Fruit fly (Drosophila melanogaster) whole organism, embryonic: ENCODE measurements around the gene CG15332.
A peak's percentile ranks its signal among the peaks of the same experiment; 100 is the strongest.

Experiments used
- Adf1 ChIP-seq: fragments of 200-800 bp; sonication (Bioruptor generic); IDR thresholded peaks from 2 replicates; pipeline ENCODE4 v1.3.6; 2022; ENCODE audit warnings: missing biosample characterization, missing genetic modification characterization
- Awh ChIP-seq: fragments of 200-800 bp; sonication (Bioruptor generic); IDR thresholded peaks from 2 replicates; pipeline ENCODE4, ENCODE4 v1.3.6; 2022; ENCODE audit warnings: missing biosample characterization, missing genetic modification characterization
- Bgb ChIP-seq: fragments of 200-800 bp; sonication (Bioruptor generic); IDR thresholded peaks from 2 replicates; pipeline ENCODE4 v1.3.6; 2022; ENCODE audit warnings: missing biosample characterization, missing genetic modification characterization; ENCODE audit not compliant: partially characterized antibody
- CG10321 ChIP-seq: fragments of 200-800 bp; sonication (Bioruptor generic); IDR thresholded peaks from 2 replicates; pipeline ENCODE4 v1.3.6; 2022; ENCODE audit warnings: missing biosample characterization, missing genetic modification characterization
- CG10543 ChIP-seq: fragments of 200-800 bp; sonication (Bioruptor generic); optimal IDR thresholded peaks from 3 replicates; lab custom pipeline; 2017; ENCODE audit warnings: missing biosample characterization, mild to moderate bottlenecking, missing genetic modification characterization, moderate library complexity
- CG11456 ChIP-seq: fragments of 200-800 bp; sonication (Bioruptor generic); IDR thresholded peaks from 3 replicates; pipeline ENCODE4 v1.3.6; 2022; ENCODE audit warnings: missing biosample characterization, missing genetic modification characterization
- CG14441 ChIP-seq: fragments of 200-800 bp; sonication (Bioruptor generic); IDR thresholded peaks from 2 replicates; pipeline ENCODE4 v1.3.6; 2022; ENCODE audit warnings: missing biosample characterization, missing genetic modification characterization
- CG15073 ChIP-seq: fragments of 200-800 bp; sonication (Bioruptor generic); optimal IDR thresholded peaks from 2 replicates; lab custom pipeline; 2016; ENCODE audit warnings: missing biosample characterization, missing genetic modification characterization
- CG16813 ChIP-seq: fragments of 200-800 bp; sonication (Bioruptor generic); IDR thresholded peaks from 3 replicates; pipeline ENCODE4 v1.3.6; 2022; ENCODE audit warnings: missing biosample characterization, missing genetic modification characterization; ENCODE audit not compliant: partially characterized antibody
- CG1792 ChIP-seq: fragments of 200-800 bp; sonication (Bioruptor generic); optimal IDR thresholded peaks from 2 replicates; lab custom pipeline; 2016; ENCODE audit warnings: missing biosample characterization, missing genetic modification characterization
- CG30403 ChIP-seq: fragments of 200-800 bp; sonication (Bioruptor generic); optimal IDR thresholded peaks from 3 replicates; lab custom pipeline; 2016; ENCODE audit warnings: missing biosample characterization, missing genetic modification characterization
- CG31365 ChIP-seq: fragments of 200-800 bp; sonication (Bioruptor generic); optimal IDR thresholded peaks from 2 replicates; lab custom pipeline; 2018; ENCODE audit warnings: missing biosample characterization, mild to moderate bottlenecking, missing genetic modification characterization
- CG4328 ChIP-seq: fragments of 200-800 bp; sonication (Bioruptor generic); optimal IDR thresholded peaks from 3 replicates; lab custom pipeline; 2017; ENCODE audit warnings: missing biosample characterization, missing genetic modification reagents, missing genetic modification characterization
- CG43689 ChIP-seq: fragments of 200-800 bp; sonication (Bioruptor generic); IDR thresholded peaks from 2 replicates; pipeline ENCODE4 v1.3.6; 2022; ENCODE audit warnings: missing biosample characterization, missing genetic modification characterization
- CG7839 ChIP-seq: fragments of 200-800 bp; sonication (Bioruptor generic); optimal IDR thresholded peaks from 3 replicates; lab custom pipeline; 2018; ENCODE audit warnings: missing biosample characterization, mild to moderate bottlenecking, missing genetic modification characterization, moderate library complexity
- CG7987 ChIP-seq: fragments of 200-800 bp; sonication (Bioruptor generic); optimal IDR thresholded peaks from 2 replicates; lab custom pipeline; 2018; ENCODE audit warnings: missing biosample characterization, mild to moderate bottlenecking, missing genetic modification characterization, moderate library complexity
- CG8944 ChIP-seq: fragments of 200-800 bp; sonication (Bioruptor generic); optimal IDR thresholded peaks from 3 replicates; lab custom pipeline; 2016; ENCODE audit warnings: missing biosample characterization, missing genetic modification characterization
- CG9797 ChIP-seq: fragments of 200-800 bp; sonication (Bioruptor generic); optimal IDR thresholded peaks from 3 replicates; lab custom pipeline; 2018; ENCODE audit warnings: missing biosample characterization, mild to moderate bottlenecking, missing genetic modification characterization
- Dbx ChIP-seq: fragments of 200-800 bp; sonication (Bioruptor generic); IDR thresholded peaks from 3 replicates; pipeline ENCODE4 v1.3.6; 2022; ENCODE audit warnings: missing biosample characterization, missing genetic modification characterization
- Deaf1 ChIP-seq: fragments of 200-800 bp; optimal IDR thresholded peaks from 3 replicates; lab custom pipeline; 2019; ENCODE audit warnings: missing biosample characterization, mild to moderate bottlenecking, missing genetic modification characterization, moderate library complexity
- Dll ChIP-seq: fragments of 200-800 bp; sonication (Bioruptor generic); IDR thresholded peaks from 4 replicates; pipeline ENCODE4 v1.3.6; 2022; ENCODE audit warnings: missing biosample characterization, missing genetic modification characterization; ENCODE audit not compliant: partially characterized antibody
- Eip74EF ChIP-seq, 2 experiments: fragments of 200-800 bp in 1 of 2; fragments of >200 bp in 1 of 2; sonication (Bioruptor generic) in 1 of 2; optimal IDR thresholded peaks; 2 replicates each; lab custom pipeline; 2017 to 2019; ENCODE audit warnings: missing biosample characterization in 2 of 2, missing genetic modification characterization in 2 of 2, mild to moderate bottlenecking in 1 of 2, moderate library complexity in 1 of 2
- Ets97D ChIP-seq: fragments of 200-800 bp; sonication (Bioruptor generic); optimal IDR thresholded peaks from 3 replicates; lab custom pipeline; 2016; ENCODE audit warnings: missing biosample characterization, missing genetic modification characterization
- Fer2 ChIP-seq: fragments of 200-800 bp; sonication (Bioruptor generic); optimal IDR thresholded peaks from 2 replicates; lab custom pipeline; 2018; ENCODE audit warnings: missing biosample characterization, mild to moderate bottlenecking, missing genetic modification characterization, moderate library complexity
- Gug ChIP-seq: fragments of 200-800 bp; sonication (Bioruptor generic); IDR thresholded peaks from 4 replicates; pipeline ENCODE4 v1.3.6; 2022; ENCODE audit warnings: missing biosample characterization, missing genetic modification characterization
- Rfx ChIP-seq: fragments of 200-800 bp; sonication (Bioruptor generic); IDR thresholded peaks from 2 replicates; pipeline ENCODE4 v1.3.6; 2022; ENCODE audit warnings: missing biosample characterization, missing genetic modification characterization
- ac ChIP-seq: fragments of 200-800 bp; sonication (Bioruptor generic); optimal IDR thresholded peaks from 3 replicates; lab custom pipeline; 2017; ENCODE audit warnings: missing biosample characterization, mild to moderate bottlenecking, missing genetic modification characterization
- dan ChIP-seq: fragments of 200-800 bp; sonication (Bioruptor generic); IDR thresholded peaks from 2 replicates; pipeline ENCODE4 v1.3.6; 2022; ENCODE audit warnings: missing biosample characterization, missing genetic modification characterization
- dmrt11E ChIP-seq: fragments of 200-800 bp; sonication (Bioruptor generic); optimal IDR thresholded peaks from 3 replicates; lab custom pipeline; 2018; ENCODE audit warnings: missing biosample characterization, mild to moderate bottlenecking, missing genetic modification characterization, moderate library complexity
- dmrt99B ChIP-seq: fragments of 200-800 bp; sonication (Bioruptor generic); optimal IDR thresholded peaks from 2 replicates; lab custom pipeline; 2018; ENCODE audit warnings: missing biosample characterization, mild to moderate bottlenecking, missing genetic modification characterization, moderate library complexity
- dpn ChIP-seq, 2 experiments: fragments of 200-800 bp; sonication (Bioruptor generic); optimal IDR thresholded peaks; 3 replicates each; lab custom pipeline; 2016; ENCODE audit warnings: missing biosample characterization in 2 of 2, missing genetic modification characterization in 2 of 2
- dysf ChIP-seq: fragments of 200-800 bp; sonication (Bioruptor generic); IDR thresholded peaks from 3 replicates; pipeline ENCODE4 v1.3.6; 2022; ENCODE audit warnings: missing biosample characterization, missing genetic modification characterization
- fru ChIP-seq: fragments of >200 bp; optimal IDR thresholded peaks from 2 replicates; lab custom pipeline; 2017
- gcm ChIP-seq: fragments of 200-800 bp; sonication (Bioruptor generic); optimal IDR thresholded peaks from 2 replicates; lab custom pipeline; 2019; ENCODE audit warnings: missing biosample characterization, mild to moderate bottlenecking, missing genetic modification characterization, moderate library complexity
- gsb-n ChIP-seq: fragments of 200-800 bp; sonication (Bioruptor generic); optimal IDR thresholded peaks from 3 replicates; lab custom pipeline; 2018; ENCODE audit warnings: missing biosample characterization, mild to moderate bottlenecking, missing genetic modification characterization
- inv ChIP-seq: fragments of 200-800 bp; sonication (Bioruptor generic); IDR thresholded peaks from 2 replicates; pipeline ENCODE4 v1.3.6; 2022; ENCODE audit warnings: missing biosample characterization, missing genetic modification characterization; ENCODE audit not compliant: partially characterized antibody
- jing ChIP-seq: fragments of 200-800 bp; sonication (Bioruptor generic); optimal IDR thresholded peaks from 2 replicates; lab custom pipeline; 2018; ENCODE audit warnings: missing biosample characterization, mild to moderate bottlenecking, missing genetic modification characterization
- kay ChIP-seq: fragments of 200-800 bp; sonication (Bioruptor generic); optimal IDR thresholded peaks from 2 replicates; lab custom pipeline; 2016; ENCODE audit warnings: missing biosample characterization, missing genetic modification characterization
- lbe ChIP-seq: fragments of 200-800 bp; sonication (Bioruptor generic); optimal IDR thresholded peaks from 2 replicates; lab custom pipeline; 2016; ENCODE audit warnings: missing biosample characterization, mild to moderate bottlenecking, missing genetic modification characterization
- mld ChIP-seq: fragments of 200-800 bp; sonication (Bioruptor generic); IDR thresholded peaks from 3 replicates; pipeline ENCODE4 v1.3.6; 2022; ENCODE audit warnings: missing biosample characterization, missing genetic modification characterization; ENCODE audit not compliant: partially characterized antibody
- nau ChIP-seq: fragments of 200-800 bp; sonication (Bioruptor generic); optimal IDR thresholded peaks from 3 replicates; lab custom pipeline; 2017; ENCODE audit warnings: missing biosample characterization, mild to moderate bottlenecking, missing genetic modification characterization, missing genetic modification reagents
- nerfin-1 ChIP-seq: fragments of 200-800 bp; sonication (Bioruptor generic); optimal IDR thresholded peaks from 3 replicates; lab custom pipeline; 2019; ENCODE audit warnings: missing biosample characterization, mild to moderate bottlenecking, missing genetic modification characterization, moderate library complexity
- otp ChIP-seq: fragments of 200-800 bp; sonication (Bioruptor generic); IDR thresholded peaks from 3 replicates; pipeline ENCODE4, ENCODE4 v1.3.6; 2022; ENCODE audit warnings: missing biosample characterization, missing genetic modification characterization
- psq ChIP-seq: fragments of 200-800 bp; sonication (Bioruptor generic); optimal IDR thresholded peaks from 2 replicates; lab custom pipeline; 2017; ENCODE audit warnings: missing biosample characterization, missing genetic modification characterization
- shn ChIP-seq: fragments of 200-800 bp; sonication (Bioruptor generic); optimal IDR thresholded peaks from 3 replicates; lab custom pipeline; 2016; ENCODE audit warnings: missing biosample characterization, missing genetic modification characterization
- trh ChIP-seq: fragments of 200-800 bp; sonication (Bioruptor generic); optimal IDR thresholded peaks from 2 replicates; lab custom pipeline; 2016; ENCODE audit warnings: missing biosample characterization, missing genetic modification characterization
- twi ChIP-seq: fragments of 200-800 bp; optimal IDR thresholded peaks from 2 replicates; lab custom pipeline; 2019; ENCODE audit warnings: missing biosample characterization, mild to moderate bottlenecking, missing genetic modification characterization, moderate library complexity
- zfh2 ChIP-seq: fragments of 200-800 bp; sonication (Bioruptor generic); optimal IDR thresholded peaks from 2 replicates; lab custom pipeline; 2016; ENCODE audit warnings: missing biosample characterization, missing genetic modification characterization

CG15332 gene

DNA sequence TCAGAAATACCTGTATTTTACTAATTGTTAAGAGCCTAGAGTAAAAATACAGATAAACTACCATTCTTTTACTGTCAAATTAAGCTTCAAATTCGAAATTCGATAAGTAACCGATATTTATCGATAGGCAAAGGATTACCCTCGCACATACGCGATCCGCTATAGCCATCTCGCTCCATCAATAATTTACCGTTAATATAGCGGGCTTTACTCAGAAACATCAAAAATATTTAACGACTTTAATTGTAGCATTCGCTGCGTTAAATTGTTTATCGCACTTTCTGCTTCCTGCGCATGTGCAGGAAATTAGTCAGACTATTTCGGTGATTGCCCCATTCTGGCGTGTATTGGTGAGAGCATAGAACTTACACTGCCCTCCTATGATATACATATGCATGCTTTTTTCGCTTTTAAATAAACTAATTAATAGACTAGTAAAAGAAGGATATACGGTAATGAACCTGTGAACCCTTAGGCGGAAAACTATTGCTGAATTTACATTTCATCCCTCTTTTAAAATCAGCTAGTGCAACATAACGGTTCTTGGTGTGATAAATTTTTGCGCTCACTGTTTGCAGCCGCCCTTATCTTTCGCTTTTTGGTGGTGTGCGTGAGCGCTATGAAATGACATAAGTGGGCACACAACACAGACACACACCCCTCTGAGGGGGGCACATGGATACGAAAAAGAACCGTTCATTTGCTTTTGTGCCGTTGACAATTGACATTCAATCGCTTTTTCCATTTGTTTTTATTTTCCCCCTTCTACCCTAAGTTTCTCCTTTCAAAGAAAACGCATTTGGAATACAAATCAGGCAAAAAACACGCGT lies 47.3 kb downstream of the CG15332 start, which contains the start of the genes dpr14 and spidey (continued):
- TF ChIP-seq nerfin-1, result peak; percentile 86
- peak; percentile 49 for TF ChIP-seq psq (GFP tag; lab: Kevin White, UChicago)
- peak; percentile 86 for TF ChIP-seq Fer2 (tag; lab: Kevin White, UChicago)
- peak in 1 of 2 experiments; percentile 84 for TF ChIP-seq Eip74EF (GFP tag; optimal IDR thresholded peaks at IDR 0.05; lab: Kevin White, UChicago)
- peak; percentile 87 for TF ChIP-seq nau (GFP tag; lab: Kevin White, UChicago)
- peak; percentile 85 for TF ChIP-seq shn (GFP tag; lab: Kevin White, UChicago)
- TF ChIP-seq lbe (GFP tag; lab: Kevin White, UChicago), result peak; percentile 71
- TF ChIP-seq jing (GFP tag; lab: Kevin White, UChicago), result no peak
- TF ChIP-seq CG7987 (GFP tag; lab: Kevin White, UChicago), result peak; percentile 78
- TF ChIP-seq mld, result no peak
- TF ChIP-seq zfh2 (GFP tag; lab: Kevin White, UChicago), result peak; percentile 82
- peak; percentile 63 for TF ChIP-seq Ets97D (GFP tag; lab: Kevin White, UChicago)
- TF ChIP-seq CG14441, result peak; percentile 86
- TF ChIP-seq kay, result peak; percentile 71
- TF ChIP-seq dmrt11E (tag; lab: Kevin White, UChicago), result peak; percentile 73
- TF ChIP-seq inv (GFP tag; lab: Robert Waterston, UW), result 0 out of 2 replicates have a peak, but pooled peaks have one; percentile 21
- TF ChIP-seq CG16813 (GFP tag; lab: Robert Waterston, UW), result peak; percentile 51; the same call in 1 of the 3 replicates
- TF ChIP-seq CG9797 (GFP tag; lab: Kevin White, UChicago), result peak; percentile 22
- peak; percentile 83 for TF ChIP-seq CG8944 (GFP tag; lab: Kevin White, UChicago)
- TF ChIP-seq trh (GFP tag; lab: Kevin White, UChicago), result peak; percentile 33
- peak; percentile 59 for TF ChIP-seq ac (GFP tag; lab: Kevin White, UChicago)
- TF ChIP-seq CG7839 (tag; lab: Kevin White, UChicago), result peak; percentile 94
- TF ChIP-seq Adf1 (GFP tag; lab: Robert Waterston, UW), result peak; percentile 83; the same call in 1 of the 2 replicates
- peak; percentile 94 for TF ChIP-seq Rfx (GFP tag; lab: Robert Waterston, UW)
- TF ChIP-seq Dbx, result peak; percentile 90
- peak; percentile 90 for TF ChIP-seq CG1792
- TF ChIP-seq CG10321 (GFP tag; lab: Robert Waterston, UW), result no peak; the same call in 1 of the 2 replicates
- TF ChIP-seq dysf (GFP tag; lab: Robert Waterston, UW), result peak; percentile 93
- TF ChIP-seq CG31365 (tag; lab: Kevin White, UChicago), result peak; percentile 80
- TF ChIP-seq twi (tag; lab: Kevin White, UChicago), result peak; percentile 78
- TF ChIP-seq CG15073 (GFP tag; lab: Kevin White, UChicago), result peak; percentile 59
- peak; percentile 49; the same call in 3 of the 4 replicates for TF ChIP-seq Dll (GFP tag; lab: Robert Waterston, UW)
- peak; percentile 87 to 92 for TF ChIP-seq dpn (GFP tag; optimal IDR thresholded peaks at IDR 0.05; lab: Kevin White, UChicago)
- peak; percentile 69 for TF ChIP-seq Deaf1 (tag; lab: Kevin White, UChicago)
- peak; percentile 88 for TF ChIP-seq Gug (GFP tag; lab: Robert Waterston, UW)
- peak; percentile 87 for TF ChIP-seq gsb-n (tag; lab: Kevin White, UChicago)
- TF ChIP-seq dan, result peak; percentile 41; the same call in 1 of the 2 replicates
- peak; percentile 28; the same call in 1 of the 2 replicates for TF ChIP-seq Bgb (GFP tag; lab: Robert Waterston, UW)
- TF ChIP-seq otp (GFP tag; lab: Robert Waterston, UW), result peak; percentile 48; the same call in 1 of the 3 replicates
- peak; percentile 87 for TF ChIP-seq CG4328 (GFP tag; lab: Kevin White, UChicago)
- TF ChIP-seq Awh (GFP tag; lab: Robert Waterston, UW), result peak; percentile 79
- TF ChIP-seq CG30403 (GFP tag; lab: Kevin White, UChicago), result peak; percentile 88
- peak; percentile 95 for TF ChIP-seq CG10543 (GFP tag; lab: Kevin White, UChicago)
- TF ChIP-seq dmrt99B (tag; lab: Kevin White, UChicago), result peak; percentile 94
- no peak for TF ChIP-seq fru (lab: Kevin White, UChicago)
- peak; percentile 90 for TF ChIP-seq CG11456 (GFP tag; lab: Robert Waterston, UW)
- TF ChIP-seq gcm, result peak; percentile 93
- TF ChIP-seq CG43689 (GFP tag; lab: Robert Waterston, UW), result peak; percentile 46; the same call in 1 of the 2 replicates
